Fruit fly (Drosophila melanogaster) S2 (cell line): Measurements from ENCODE around the gene RpL9.

Source experiments
- CG8478 ChIP-seq: fragments of >200 bp; optimal IDR thresholded peaks from 2 replicates; lab custom pipeline; 2018
- CTCF ChIP-seq, 2 experiments: fragments of >200 bp; optimal IDR thresholded peaks; 2 replicates each; lab custom pipeline; 2018

The RpL9 gene

dm6 chr2L:11037583-11038517 lies 33.9 kb upstream of the RpL9 start:
- no peak for TF ChIP-seq CG8478
- no peak for TF ChIP-seq CTCF (optimal IDR thresholded peaks at IDR 0.05; lab: Kevin White, UChicago)

dm6 chr2L:11034495-11034894 lies 30.5 kb upstream of the RpL9 start, which contains the start of gene CG18666:
CG18666 (plus strand) TSS chr2L:11034795.
- TF ChIP-seq CG8478, result no peak
- no peak for TF ChIP-seq CTCF (optimal IDR thresholded peaks at IDR 0.05; lab: Kevin White, UChicago)

- TF ChIP-seq CG8478, result no peak
- TF ChIP-seq CTCF (optimal IDR thresholded peaks at IDR 0.05; lab: Kevin White, UChicago), result no peak
These were observed 28.4 kb upstream of the RpL9 start for dm6 chr2L:11032285-11032970.

- TF ChIP-seq CG8478 (no peak), CTCF (optimal IDR thresholded peaks at IDR 0.05; lab: Kevin White, UChicago) (no peak)
These were observed 24.0 kb upstream of the RpL9 start for dm6 chr2L:11027825-11028496.

- TF ChIP-seq CTCF (optimal IDR thresholded peaks at IDR 0.05; lab: Kevin White, UChicago), result no peak
- no peak for TF ChIP-seq CG8478
These were observed 23.2 kb upstream of the RpL9 start for dm6 chr2L:11027213-11027612.

dm6 chr2L:11023875-11024274 lies 19.9 kb upstream of the RpL9 start:
- TF ChIP-seq CG8478 (no peak), CTCF (optimal IDR thresholded peaks at IDR 0.05; lab: Kevin White, UChicago) (no peak)

dm6 chr2L:11022804-11023203 lies 18.8 kb upstream of the RpL9 start:
- no peak for TF ChIP-seq CG8478
- TF ChIP-seq CTCF (optimal IDR thresholded peaks at IDR 0.05; lab: Kevin White, UChicago), result no peak

- no peak for TF ChIP-seq CTCF (optimal IDR thresholded peaks at IDR 0.05; lab: Kevin White, UChicago)
- TF ChIP-seq CG8478, result no peak
These were observed 17.6 kb upstream of the RpL9 start for dm6 chr2L:11021606-11022005.

- no peak for TF ChIP-seq CTCF (optimal IDR thresholded peaks at IDR 0.05; lab: Kevin White, UChicago)
- TF ChIP-seq CG8478, result no peak
These were observed 12.7 kb upstream of the RpL9 start, which contains the start of gene CG14913 for dm6 chr2L:11016695-11017094. CG14913 (plus strand) TSS chr2L:11016995.

dm6 chr2L:11015320-11015719 lies 11.3 kb upstream of the RpL9 start, which contains the start of gene Acp32CD:
Acp32CD (plus strand) TSS chr2L:11015620.
- TF ChIP-seq CG8478 (no peak), CTCF (optimal IDR thresholded peaks at IDR 0.05; lab: Kevin White, UChicago) (no peak)

- TF ChIP-seq CTCF (optimal IDR thresholded peaks at IDR 0.05; lab: Kevin White, UChicago) (no peak), CG8478 (no peak)
These were observed 10.7 kb upstream of the RpL9 start for dm6 chr2L:11014671-11015070.

- TF ChIP-seq CG8478 (no peak), CTCF (optimal IDR thresholded peaks at IDR 0.05; lab: Kevin White, UChicago) (no peak)
These were observed 10.1 kb upstream of the RpL9 start for dm6 chr2L:11014018-11014611.

- TF ChIP-seq CG8478 (no peak), CTCF (optimal IDR thresholded peaks at IDR 0.05; lab: Kevin White, UChicago) (no peak)
These were observed 7.0 kb upstream of the RpL9 start, which contains the start of the genes Art8 and dUTPase for dm6 chr2L:11010999-11011398. Art8 (minus strand) TSS chr2L:11011086. dUTPase (plus strand) TSS chr2L:11011312.

dm6 chr2L:11004674-11005045 lies 671 bp upstream of the RpL9 start, which contains the start of gene Nup154:
Nup154 (plus strand) TSS chr2L:11004820.
- no peak for TF ChIP-seq CTCF (optimal IDR thresholded peaks at IDR 0.05; lab: Kevin White, UChicago)
- no peak for TF ChIP-seq CG8478
